Worm (Caenorhabditis elegans): Measurements from ENCODE around the gene try-12.

try-12 gene

DNA sequence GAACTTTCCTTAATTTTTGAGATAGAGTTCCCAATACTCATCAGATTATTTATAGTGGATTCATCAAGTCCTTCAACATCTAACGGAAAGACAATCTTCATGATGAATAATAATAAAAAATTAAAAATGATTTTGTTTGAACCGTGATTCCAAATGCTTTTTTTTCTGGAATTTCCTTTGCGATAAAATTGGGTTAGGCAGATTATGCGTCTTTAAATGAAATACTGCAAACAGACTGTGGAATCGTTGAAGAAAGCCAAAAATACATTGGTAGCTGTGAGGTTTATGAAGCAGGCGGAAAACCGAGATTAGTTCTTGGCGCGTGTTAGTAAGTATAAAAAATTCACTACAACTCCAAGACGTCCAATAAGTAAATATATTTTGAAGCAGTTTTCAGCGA, 22.6 kb upstream of the try-12 start, which contains the start of gene srw-68:
srw-68 (minus strand) TSS at position 101 of the 400 bp plus-strand sequence.
- TF ChIP-seq nhr-28 (tag; optimal IDR thresholded peaks at IDR 0.05): no peak
- no peak for TF ChIP-seq lsy-2 (tag; optimal IDR thresholded peaks at IDR 0.05)
- no peak for TF ChIP-seq ztf-11 (tag; optimal IDR thresholded peaks at IDR 0.05)
- no peak for TF ChIP-seq bed-3 (GFP tag; optimal IDR thresholded peaks at IDR 0.05)
- TF ChIP-seq blmp-1 (tag; optimal IDR thresholded peaks at IDR 0.05): no peak
- TF ChIP-seq pha-4 (tag; optimal IDR thresholded peaks at IDR 0.05): no peak
- TF ChIP-seq ces-1 (GFP tag; optimal IDR thresholded peaks at IDR 0.05): no peak
- TF ChIP-seq unc-62 (GFP tag; optimal IDR thresholded peaks at IDR 0.05): no peak
- TF ChIP-seq nhr-12 (tag; optimal IDR thresholded peaks at IDR 0.05): no peak
- TF ChIP-seq lin-32 (GFP tag; optimal IDR thresholded peaks at IDR 0.05): no peak
- no peak for TF ChIP-seq nhr-237 (tag; optimal IDR thresholded peaks at IDR 0.05)
- no peak for TF ChIP-seq tbx-8 (GFP tag; optimal IDR thresholded peaks at IDR 0.05)
- no peak for TF ChIP-seq cnd-1 (tag; optimal IDR thresholded peaks at IDR 0.05)
- TF ChIP-seq nhr-76 (tag; optimal IDR thresholded peaks at IDR 0.05): no peak
- TF ChIP-seq hlh-1 (tag; optimal IDR thresholded peaks at IDR 0.05): no peak
- TF ChIP-seq ceh-43 (GFP tag; optimal IDR thresholded peaks at IDR 0.05): no peak

DNA sequence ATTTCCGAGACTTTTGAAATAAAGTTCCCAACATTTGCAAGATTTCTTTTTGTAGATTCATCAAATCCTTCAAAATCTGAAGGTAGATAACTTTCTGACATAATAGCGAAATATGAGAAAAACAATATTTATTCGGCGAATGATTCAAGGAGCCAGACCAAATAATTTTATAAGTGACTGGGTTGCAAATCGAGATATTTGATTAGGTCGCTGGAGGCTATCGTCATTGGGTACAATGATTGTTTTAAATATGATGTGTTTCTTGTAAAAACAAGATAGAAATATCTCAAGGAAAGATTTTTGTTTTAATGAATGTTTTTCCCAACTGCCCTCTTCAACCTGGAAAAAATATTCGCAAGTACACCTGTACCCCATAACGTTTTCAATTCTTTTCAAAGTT, 20.3 kb upstream of the try-12 start, which contains the start of gene srw-69:
srw-69 (minus strand) TSS at position 101 of the 400 bp plus-strand sequence.
- no peak for TF ChIP-seq snpc-4 (tag; optimal IDR thresholded peaks at IDR 0.05)
- no peak for TF ChIP-seq lin-32 (GFP tag; optimal IDR thresholded peaks at IDR 0.05)
- TF ChIP-seq ztf-11 (tag; optimal IDR thresholded peaks at IDR 0.05): no peak
- no peak for TF ChIP-seq unc-62 (GFP tag; optimal IDR thresholded peaks at IDR 0.05)
- TF ChIP-seq elt-1 (tag; optimal IDR thresholded peaks at IDR 0.05; ENCODE audit: borderline replicate concordance, insufficient read depth): no peak
- no peak for TF ChIP-seq pha-4 (tag; optimal IDR thresholded peaks at IDR 0.05)
- no peak for TF ChIP-seq cnd-1 (tag; optimal IDR thresholded peaks at IDR 0.05)
- no peak for TF ChIP-seq drap-1 (GFP tag; optimal IDR thresholded peaks at IDR 0.05)
- TF ChIP-seq ceh-39 (tag; optimal IDR thresholded peaks at IDR 0.05): no peak
- TF ChIP-seq ham-2 (GFP tag; optimal IDR thresholded peaks at IDR 0.05): no peak

DNA sequence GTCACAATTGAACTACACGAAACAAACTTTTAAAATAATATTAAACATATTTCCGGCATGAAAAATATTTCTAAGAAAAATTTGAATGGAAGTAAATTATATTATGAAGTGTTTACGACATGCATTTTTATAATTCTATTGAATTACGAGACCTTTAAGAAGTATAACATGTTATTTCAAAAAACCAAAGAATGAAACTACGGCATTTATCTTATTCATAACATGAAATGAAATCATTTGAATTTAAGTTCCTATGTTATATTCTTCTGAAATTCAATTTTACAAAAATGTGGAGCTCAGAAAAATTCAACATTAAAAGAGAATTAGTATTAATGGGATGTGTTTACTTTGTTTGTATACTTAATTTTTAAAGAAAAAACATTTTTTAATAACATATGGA, 18.1 kb upstream of the try-12 start, which contains the start of gene srw-71:
srw-71 (minus strand) TSS at position 101 of the 400 bp plus-strand sequence.
- TF ChIP-seq bed-3 (GFP tag; optimal IDR thresholded peaks at IDR 0.05) (no peak), mab-5 (tag; optimal IDR thresholded peaks at IDR 0.05) (no peak), elt-3 (tag; optimal IDR thresholded peaks at IDR 0.05) (no peak), elt-1 (tag; optimal IDR thresholded peaks at IDR 0.05; ENCODE audit: borderline replicate concordance, insufficient read depth) (no peak), hlh-1 (tag; optimal IDR thresholded peaks at IDR 0.05) (no peak), blmp-1 (tag; optimal IDR thresholded peaks at IDR 0.05) (no peak), snpc-4 (tag; optimal IDR thresholded peaks at IDR 0.05) (no peak), ceh-83 (GFP tag; optimal IDR thresholded peaks at IDR 0.05) (no peak), mls-2 (tag; optimal IDR thresholded peaks at IDR 0.05) (no peak), cnd-1 (tag; optimal IDR thresholded peaks at IDR 0.05) (no peak), nhr-12 (tag; optimal IDR thresholded peaks at IDR 0.05) (no peak), ztf-11 (tag; optimal IDR thresholded peaks at IDR 0.05) (no peak), unc-62 (GFP tag; optimal IDR thresholded peaks at IDR 0.05) (no peak), mep-1 (tag; optimal IDR thresholded peaks at IDR 0.05) (no peak), zip-8 (tag; optimal IDR thresholded peaks at IDR 0.05) (no peak), sem-2 (GFP tag; optimal IDR thresholded peaks at IDR 0.05) (no peak), nhr-28 (tag; optimal IDR thresholded peaks at IDR 0.05) (no peak), unc-120 (tag; optimal IDR thresholded peaks at IDR 0.05; ENCODE audit: poor library complexity, severe bottlenecking) (no peak), ceh-39 (tag; optimal IDR thresholded peaks at IDR 0.05) (no peak), drap-1 (GFP tag; optimal IDR thresholded peaks at IDR 0.05) (no peak)

DNA sequence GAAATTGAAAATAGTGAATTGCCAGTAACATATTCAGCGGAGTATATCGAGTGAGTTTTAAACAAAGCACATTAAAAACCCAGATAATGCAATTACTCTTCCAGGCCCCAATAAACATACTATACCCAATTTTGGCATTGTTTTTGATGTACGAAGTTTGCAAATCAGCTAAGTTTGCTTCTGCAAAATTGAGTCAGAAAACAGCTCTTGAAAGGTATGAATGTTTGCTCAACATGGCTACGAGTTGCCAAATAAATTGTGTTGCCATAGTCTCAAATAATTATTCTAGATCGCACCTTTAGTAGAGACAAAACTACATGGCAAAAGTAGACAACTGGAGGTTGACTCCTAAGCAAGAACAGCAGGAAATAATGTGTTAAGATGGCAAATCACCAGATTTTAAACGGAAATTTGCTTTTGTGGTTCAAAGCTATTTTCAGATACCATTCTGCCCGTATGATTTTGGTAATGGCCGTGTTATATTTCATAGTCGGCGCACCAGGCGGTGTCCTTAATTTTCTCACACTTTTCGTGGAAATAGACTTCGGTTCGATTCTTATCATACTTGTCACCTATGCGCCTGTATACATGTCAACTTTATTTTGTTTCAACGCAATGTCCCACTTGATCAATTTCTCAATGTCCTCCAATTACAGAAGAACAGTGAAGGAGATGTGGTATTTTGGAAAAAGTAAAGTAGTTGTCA, 16.6 kb upstream of the try-12 start:
- TF ChIP-seq lin-13 (tag; optimal IDR thresholded peaks at IDR 0.05): no peak
- no peak for TF ChIP-seq nhr-12 (tag; optimal IDR thresholded peaks at IDR 0.05)
- no peak for TF ChIP-seq ceh-43 (GFP tag; optimal IDR thresholded peaks at IDR 0.05)
- no peak for TF ChIP-seq ces-1 (GFP tag; optimal IDR thresholded peaks at IDR 0.05)
- TF ChIP-seq lsy-2 (tag; optimal IDR thresholded peaks at IDR 0.05): no peak
- TF ChIP-seq unc-120 (tag; optimal IDR thresholded peaks at IDR 0.05; ENCODE audit: poor library complexity, severe bottlenecking): no peak
- no peak for TF ChIP-seq M03D4.4 (tag; optimal IDR thresholded peaks at IDR 0.05)
- no peak for TF ChIP-seq cnd-1 (tag; optimal IDR thresholded peaks at IDR 0.05)
- TF ChIP-seq lin-32 (GFP tag; optimal IDR thresholded peaks at IDR 0.05): no peak
- no peak for TF ChIP-seq elt-3 (tag; optimal IDR thresholded peaks at IDR 0.05)
- no peak for TF ChIP-seq zip-8 (tag; optimal IDR thresholded peaks at IDR 0.05)
- no peak for TF ChIP-seq mep-1 (tag; optimal IDR thresholded peaks at IDR 0.05)
- no peak for TF ChIP-seq bed-3 (GFP tag; optimal IDR thresholded peaks at IDR 0.05)
- no peak for TF ChIP-seq nhr-28 (tag; optimal IDR thresholded peaks at IDR 0.05)
- TF ChIP-seq flh-1 (GFP tag; optimal IDR thresholded peaks at IDR 0.05): no peak
- TF ChIP-seq ztf-11 (tag; optimal IDR thresholded peaks at IDR 0.05): no peak
